Worm (Caenorhabditis elegans): ENCODE measurements around the gene wdr-5.1.
A peak's percentile ranks its signal among the peaks of the same experiment; 100 is the strongest.

The wdr-5.1 gene

ce11 chrIII:3735509-3736255 lies 30.6 kb downstream of the wdr-5.1 start (continued):
- no peak for TF ChIP-seq lin-39 (tag; optimal IDR thresholded peaks at IDR 0.05)
- TF ChIP-seq tag-97 (GFP tag; IDR thresholded peaks at IDR 0.05): no peak
- TF ChIP-seq pqm-1 (tag; optimal IDR thresholded peaks at IDR 0.05): no peak
- TF ChIP-seq dve-1 (tag; optimal IDR thresholded peaks at IDR 0.05; ENCODE audit: insufficient read depth): peak; percentile 33
- TF ChIP-seq ceh-28 (tag; optimal IDR thresholded peaks at IDR 0.05): no peak
- TF ChIP-seq madf-9 (GFP tag; conservative IDR thresholded peaks at IDR 0.05): no peak
- no peak for TF ChIP-seq nhr-102 (tag; optimal IDR thresholded peaks at IDR 0.05)
- TF ChIP-seq unc-62 (GFP tag; optimal IDR thresholded peaks at IDR 0.05 in 1 of 2): no peak
- no peak for TF ChIP-seq unc-62 (tag; optimal IDR thresholded peaks at IDR 0.05)
- TF ChIP-seq dmd-6 (GFP tag; IDR thresholded peaks at IDR 0.05): no peak
- peak; percentile 38 for TF ChIP-seq mxl-3 (GFP tag; optimal IDR thresholded peaks at IDR 0.05)
- TF ChIP-seq T20F7.1 (GFP tag; optimal IDR thresholded peaks at IDR 0.05): no peak
- TF ChIP-seq aha-1 (tag): peak; percentile 71
- TF ChIP-seq dmd-8 (GFP tag; IDR thresholded peaks at IDR 0.05): no peak
- no peak for TF ChIP-seq nhr-237 (tag; optimal IDR thresholded peaks at IDR 0.05)
- TF ChIP-seq mep-1 (tag; optimal IDR thresholded peaks at IDR 0.05): no peak
- no peak for TF ChIP-seq lin-29 (GFP tag; IDR thresholded peaks at IDR 0.05)
- TF ChIP-seq set-16 (GFP tag; IDR thresholded peaks at IDR 0.05): no peak

ce11 chrIII:3736302-3736701 lies 31.2 kb downstream of the wdr-5.1 start, which contains the start of gene F34D10.4:
Gene F34D10.4 (plus strand): TSS chrIII:3736602.
- TF ChIP-seq madf-9 (GFP tag; conservative IDR thresholded peaks at IDR 0.05) (no peak), nhr-11 (tag; optimal IDR thresholded peaks at IDR 0.05) (no peak), spr-3 (GFP tag; optimal IDR thresholded peaks at IDR 0.05) (no peak), aly-2 (tag; optimal IDR thresholded peaks at IDR 0.05) (no peak), lir-3 (tag; optimal IDR thresholded peaks at IDR 0.05) (no peak), T20F7.1 (GFP tag; optimal IDR thresholded peaks at IDR 0.05) (no peak), zip-2 (tag; optimal IDR thresholded peaks at IDR 0.05) (no peak), zag-1 (tag; optimal IDR thresholded peaks at IDR 0.05) (no peak)

- TF ChIP-seq lim-7 (GFP tag; IDR thresholded peaks at IDR 0.05): peak; percentile 33; the same call in 1 of the 2 replicates
- no peak for TF ChIP-seq sdz-12 (GFP tag; optimal IDR thresholded peaks at IDR 0.05)
- TF ChIP-seq set-16 (GFP tag; IDR thresholded peaks at IDR 0.05): peak; percentile 65
Measured at ce11 chrIII:3737742-3738141, 32.7 kb downstream of the wdr-5.1 start.

- no peak for TF ChIP-seq snpc-1.2 (GFP tag; IDR thresholded peaks at IDR 0.05)
- TF ChIP-seq sdz-12 (GFP tag; optimal IDR thresholded peaks at IDR 0.05): no peak
- TF ChIP-seq dmd-6 (GFP tag; IDR thresholded peaks at IDR 0.05): no peak
- no peak for TF ChIP-seq hlh-11 (tag; optimal IDR thresholded peaks at IDR 0.05)
- TF ChIP-seq unc-39 (tag; optimal IDR thresholded peaks at IDR 0.05): no peak
- no peak for TF ChIP-seq duxl-1 (tag; optimal IDR thresholded peaks at IDR 0.05; ENCODE audit: poor library complexity)
- no peak for TF ChIP-seq jun-1 (tag; optimal IDR thresholded peaks at IDR 0.05)
- no peak for TF ChIP-seq daf-16 (GFP tag; optimal IDR thresholded peaks at IDR 0.05)
- TF ChIP-seq daf-16 (tag; optimal IDR thresholded peaks at IDR 0.05): no peak
- TF ChIP-seq ztf-7 (tag; optimal IDR thresholded peaks at IDR 0.05): no peak
- no peak for TF ChIP-seq Y105C5A.15 (GFP tag; IDR thresholded peaks at IDR 0.05)
- no peak for TF ChIP-seq egl-27 (tag; optimal IDR thresholded peaks at IDR 0.05)
- no peak for TF ChIP-seq aly-2 (tag; optimal IDR thresholded peaks at IDR 0.05)
- no peak for TF ChIP-seq nhr-102 (tag; optimal IDR thresholded peaks at IDR 0.05)
- TF ChIP-seq ctbp-1 (GFP tag; IDR thresholded peaks at IDR 0.05): no peak
- TF ChIP-seq nhr-77 (tag; optimal IDR thresholded peaks at IDR 0.05): no peak
- TF ChIP-seq dmd-8 (GFP tag; IDR thresholded peaks at IDR 0.05): no peak
- TF ChIP-seq ceh-82 (tag; optimal IDR thresholded peaks at IDR 0.05): no peak
- TF ChIP-seq zfp-2 (tag; optimal IDR thresholded peaks at IDR 0.05): no peak
- no peak for TF ChIP-seq F49E8.2 (tag; optimal IDR thresholded peaks at IDR 0.05; ENCODE audit: borderline replicate concordance)
Measured at ce11 chrIII:3738331-3738730, 33.2 kb downstream of the wdr-5.1 start.
